Worm (Caenorhabditis elegans): ENCODE results near the gene W03C9.8.

Gene W03C9.8

ce11 chrII:11974048-11974995, 25.8 kb downstream of the W03C9.8 start (continued):
- peak; percentile 22 to 50 for TF ChIP-seq let-607 (tag; optimal IDR thresholded peaks at IDR 0.05)
- peak; percentile 8 for TF ChIP-seq dpl-1 (GFP tag; optimal IDR thresholded peaks at IDR 0.05)
- no peak for TF ChIP-seq sea-2 (GFP tag; IDR thresholded peaks at IDR 0.05)
- TF ChIP-seq zim-3 (tag; optimal IDR thresholded peaks at IDR 0.05), result peak; percentile 75
- TF ChIP-seq rcor-1 (GFP tag; IDR thresholded peaks at IDR 0.05), result no peak
- TF ChIP-seq snpc-3.4 (tag; optimal IDR thresholded peaks at IDR 0.05), result peak; percentile 33
- no peak for TF ChIP-seq nfya-2 (GFP tag; IDR thresholded peaks at IDR 0.05)
- TF ChIP-seq nhr-179 (tag; optimal IDR thresholded peaks at IDR 0.05), result no peak
- no peak for TF ChIP-seq unc-130 (GFP tag; optimal IDR thresholded peaks at IDR 0.05)
- no peak for TF ChIP-seq ztf-25 (GFP tag; IDR thresholded peaks at IDR 0.05)
- no peak for TF ChIP-seq tbx-9 (tag; optimal IDR thresholded peaks at IDR 0.05; ENCODE audit: borderline replicate concordance)
- TF ChIP-seq F39B2.1 (GFP tag; IDR thresholded peaks at IDR 0.05), result no peak
- TF ChIP-seq ceh-27 (GFP tag; optimal IDR thresholded peaks at IDR 0.05), result no peak
- TF ChIP-seq die-1 (tag; optimal IDR thresholded peaks at IDR 0.05), result no peak
- 0 out of 2 replicates have a peak, but pooled peaks have one; percentile 51 for TF ChIP-seq egl-18 (GFP tag; IDR thresholded peaks at IDR 0.05)
- TF ChIP-seq mel-28 (tag; optimal IDR thresholded peaks at IDR 0.05; ENCODE audit: borderline replicate concordance), result no peak
- TF ChIP-seq madf-3 (GFP tag; IDR thresholded peaks at IDR 0.05), result no peak
- peak; percentile 82 for TF ChIP-seq F33H1.4 (GFP tag; IDR thresholded peaks at IDR 0.05)
- TF ChIP-seq ztf-3 (GFP tag; optimal IDR thresholded peaks at IDR 0.05), result no peak
- peak; percentile 70 for TF ChIP-seq dpff-1 (tag; optimal IDR thresholded peaks at IDR 0.05)
- 0 out of 2 replicates have a peak, but pooled peaks have one; percentile 32 for TF ChIP-seq Y79H2A.3 (GFP tag; conservative IDR thresholded peaks at IDR 0.05)
- TF ChIP-seq F57C9.4 (tag; optimal IDR thresholded peaks at IDR 0.05), result no peak
- TF ChIP-seq dox-1 (GFP tag; IDR thresholded peaks at IDR 0.05), result peak; percentile 35; the same call in 1 of the 2 replicates
- TF ChIP-seq Y56A3A.18 (GFP tag; IDR thresholded peaks at IDR 0.05), result peak; percentile 47; the same call in 1 of the 2 replicates
- TF ChIP-seq pha-4 (tag; optimal IDR thresholded peaks at IDR 0.05), result no peak
- no peak for TF ChIP-seq C17E4.6 (GFP tag; IDR thresholded peaks at IDR 0.05)
- peak; percentile 49 for TF ChIP-seq hrde-1 (tag; optimal IDR thresholded peaks at IDR 0.05; ENCODE audit: borderline replicate concordance)
- no peak; the same call in 1 of the 2 replicates for TF ChIP-seq ekl-4 (GFP tag; IDR thresholded peaks at IDR 0.05)
- TF ChIP-seq ceh-91 (GFP tag; IDR thresholded peaks at IDR 0.05), result peak; percentile 59
- no peak for TF ChIP-seq egl-44 (GFP tag; IDR thresholded peaks at IDR 0.05)
- TF ChIP-seq tbp1 (GFP tag; optimal IDR thresholded peaks at IDR 0.05), result no peak
- TF ChIP-seq ztf-6 (GFP tag; IDR thresholded peaks at IDR 0.05), result no peak
- TF ChIP-seq atf-7 (tag; optimal IDR thresholded peaks at IDR 0.05), result peak; percentile 84
- TF ChIP-seq T07F8.4 (tag; optimal IDR thresholded peaks at IDR 0.05), result no peak
- TF ChIP-seq athp-1 (tag; optimal IDR thresholded peaks at IDR 0.05), result peak; percentile 72
- TF ChIP-seq lin-26 (GFP tag; IDR thresholded peaks at IDR 0.05), result no peak
- TF ChIP-seq Y67H2A.10 (GFP tag; conservative IDR thresholded peaks at IDR 0.05), result no peak
- TF ChIP-seq lsl-1 (GFP tag; optimal IDR thresholded peaks at IDR 0.05), result peak; percentile 89
- no peak for TF ChIP-seq ama-1 (optimal IDR thresholded peaks at IDR 0.05)
- no peak for TF ChIP-seq ama-1 (GFP tag; optimal IDR thresholded peaks at IDR 0.05)
- no peak for TF ChIP-seq ztf-18 (tag; optimal IDR thresholded peaks at IDR 0.05)
- TF ChIP-seq F57A8.1 (GFP tag; optimal IDR thresholded peaks at IDR 0.05), result no peak
- no peak for TF ChIP-seq rpc-1 (optimal IDR thresholded peaks at IDR 0.05)
- no peak for TF ChIP-seq rpc-1 (tag; optimal IDR thresholded peaks at IDR 0.05)
- TF ChIP-seq ceh-79 (tag; optimal IDR thresholded peaks at IDR 0.05), result no peak
- no peak for TF ChIP-seq B0019.2 (GFP tag; conservative IDR thresholded peaks at IDR 0.05)
- peak; percentile 36 for TF ChIP-seq repo-1 (tag; optimal IDR thresholded peaks at IDR 0.05)
- TF ChIP-seq C06A6.2 (GFP tag; conservative IDR thresholded peaks at IDR 0.05), result no peak
